Fruit fly (Drosophila melanogaster): ENCODE measurements around the gene SoYb.

Gene SoYb

dm6 chr2L:9986402-9987350, 15.9 kb downstream of the SoYb start (continued):
- TF ChIP-seq Ets96B (tag; optimal IDR thresholded peaks at IDR 0.05) (peak; percentile 94), fd85E (GFP tag; optimal IDR thresholded peaks at IDR 0.05) (peak; percentile 84), cyc (GFP tag; optimal IDR thresholded peaks at IDR 0.05) (peak; percentile 94), CG34406 (GFP tag; optimal IDR thresholded peaks at IDR 0.05) (peak; percentile 91), CG1621 (tag; optimal IDR thresholded peaks at IDR 0.05) (peak; percentile 93), ss (GFP tag; optimal IDR thresholded peaks at IDR 0.05) (peak; percentile 92 to 94), svp (GFP tag) (peak; percentile 97), Sox102F (GFP tag; optimal IDR thresholded peaks at IDR 0.05) (peak; percentile 94), CG10631 (GFP tag; optimal IDR thresholded peaks at IDR 0.05) (peak; percentile 94), CG31627 (GFP tag; optimal IDR thresholded peaks at IDR 0.05) (peak; percentile 93), Eip75B (GFP tag; optimal IDR thresholded peaks at IDR 0.05) (peak; percentile 83), CG16779 (tag; optimal IDR thresholded peaks at IDR 0.05) (peak; percentile 72), salr (GFP tag; optimal IDR thresholded peaks at IDR 0.05) (peak; percentile 66 to 90), dsx (GFP tag; optimal IDR thresholded peaks at IDR 0.05; ENCODE audit: poor library complexity, severe bottlenecking) (peak; percentile 94), acj6 (GFP tag; optimal IDR thresholded peaks at IDR 0.05) (peak; percentile 93), Met (GFP tag; optimal IDR thresholded peaks at IDR 0.05) (peak; percentile 95), Hr4 (GFP tag; optimal IDR thresholded peaks at IDR 0.05) (peak; percentile 59), Gug (GFP tag; IDR thresholded peaks at IDR 0.05) (peak; percentile 88), topi (GFP tag; optimal IDR thresholded peaks at IDR 0.05) (peak; percentile 92), fd59A (GFP tag; optimal IDR thresholded peaks at IDR 0.05) (peak; percentile 91), Blimp-1 (GFP tag; optimal IDR thresholded peaks at IDR 0.05) (peak; percentile 78), pdm3 (GFP tag; optimal IDR thresholded peaks at IDR 0.05) (peak; percentile 89), Hr39 (GFP tag; optimal IDR thresholded peaks at IDR 0.05) (peak; percentile 93), CG7368 (GFP tag; optimal IDR thresholded peaks at IDR 0.05) (peak; percentile 91), CG6792 (GFP tag; optimal IDR thresholded peaks at IDR 0.05) (peak; percentile 90), achi (GFP tag; optimal IDR thresholded peaks at IDR 0.05) (peak; percentile 92), vri (GFP tag; optimal IDR thresholded peaks at IDR 0.05) (peak; percentile 75), esn (GFP tag; optimal IDR thresholded peaks at IDR 0.05) (peak; percentile 94), dac (GFP tag; optimal IDR thresholded peaks at IDR 0.05) (peak; percentile 49), lz (GFP tag; optimal IDR thresholded peaks at IDR 0.05) (peak; percentile 81), Sox14 (GFP tag; optimal IDR thresholded peaks at IDR 0.05) (peak; percentile 94), CG11294 (GFP tag; IDR thresholded peaks at IDR 0.05) (peak; percentile 79), Eip93F (GFP tag; optimal IDR thresholded peaks at IDR 0.05) (peak; percentile 87), CG6163 (GFP tag; IDR thresholded peaks at IDR 0.05) (peak; percentile 97)

- TF ChIP-seq CG8632 (GFP tag; optimal IDR thresholded peaks at IDR 0.05): peak; percentile 90
- peak; percentile 88 for TF ChIP-seq CG6792 (GFP tag; optimal IDR thresholded peaks at IDR 0.05)
- TF ChIP-seq acj6 (GFP tag; optimal IDR thresholded peaks at IDR 0.05): peak; percentile 90
- TF ChIP-seq Eip93F (GFP tag; optimal IDR thresholded peaks at IDR 0.05): peak; percentile 60
- peak; percentile 90 for TF ChIP-seq CG10669 (GFP tag; optimal IDR thresholded peaks at IDR 0.05)
- peak; percentile 88 to 91 for TF ChIP-seq ss (GFP tag; optimal IDR thresholded peaks at IDR 0.05)
- TF ChIP-seq CG34406 (GFP tag; optimal IDR thresholded peaks at IDR 0.05): peak; percentile 92
- peak; percentile 50 for TF ChIP-seq Ets21C (GFP tag; optimal IDR thresholded peaks at IDR 0.05)
- TF ChIP-seq CG6854 (GFP tag; optimal IDR thresholded peaks at IDR 0.05): peak; percentile 79
- peak; percentile 51 for TF ChIP-seq Blimp-1 (GFP tag; optimal IDR thresholded peaks at IDR 0.05)
- peak; percentile 80 for TF ChIP-seq CG15336 (GFP tag; IDR thresholded peaks at IDR 0.05)
- TF ChIP-seq CG3032 (tag; optimal IDR thresholded peaks at IDR 0.05): peak; percentile 93
- TF ChIP-seq svp (GFP tag): peak; percentile 90
- TF ChIP-seq fd85E (GFP tag; optimal IDR thresholded peaks at IDR 0.05): peak; percentile 65
- peak; percentile 89 for TF ChIP-seq CG8119 (GFP tag; IDR thresholded peaks at IDR 0.05)
- TF ChIP-seq Gug (GFP tag; IDR thresholded peaks at IDR 0.05): peak; percentile 41; the same call in 1 of the 2 replicates
- peak; percentile 76 to 93 for TF ChIP-seq salr (GFP tag; optimal IDR thresholded peaks at IDR 0.05)
- TF ChIP-seq CG32006 (GFP tag; optimal IDR thresholded peaks at IDR 0.05): peak; percentile 92
- TF ChIP-seq CG3919 (GFP tag; optimal IDR thresholded peaks at IDR 0.05): peak; percentile 93
- peak; percentile 73 for TF ChIP-seq CG7368 (GFP tag; optimal IDR thresholded peaks at IDR 0.05)
- peak; percentile 82 for TF ChIP-seq CG16779 (tag; optimal IDR thresholded peaks at IDR 0.05)
- peak; percentile 81 for TF ChIP-seq Eip75B (GFP tag; optimal IDR thresholded peaks at IDR 0.05)
- peak; percentile 85 for TF ChIP-seq Lpt (GFP tag; optimal IDR thresholded peaks at IDR 0.05)
- peak; percentile 64 for TF ChIP-seq CG11902 (GFP tag; optimal IDR thresholded peaks at IDR 0.05)
- TF ChIP-seq CG9139 (GFP tag; optimal IDR thresholded peaks at IDR 0.05): peak; percentile 86
Measured at dm6 chr2L:9984078-9984772, 18.3 kb downstream of the SoYb start, which contains the start of gene bib. Gene bib (plus strand): TSS chr2L:9984645.

Data from whole organism, prepupa.